Worm (Caenorhabditis elegans) whole organism, dauer: Measurements from ENCODE around the gene nhr-271.

Source experiments
- unc-62 ChIP-seq: sonication (generic microtip); optimal IDR thresholded peaks from 2 replicates; lab custom pipeline; 2017; ENCODE audit warnings: missing biosample characterization, missing genetic modification reagents, missing genetic modification characterization

The nhr-271 gene

ce11 chrV:16568056-16568455 is 12.3 kb downstream of the nhr-271 start:
- TF ChIP-seq unc-62 (GFP tag; lab: Kevin White, UChicago): no peak

DNA sequence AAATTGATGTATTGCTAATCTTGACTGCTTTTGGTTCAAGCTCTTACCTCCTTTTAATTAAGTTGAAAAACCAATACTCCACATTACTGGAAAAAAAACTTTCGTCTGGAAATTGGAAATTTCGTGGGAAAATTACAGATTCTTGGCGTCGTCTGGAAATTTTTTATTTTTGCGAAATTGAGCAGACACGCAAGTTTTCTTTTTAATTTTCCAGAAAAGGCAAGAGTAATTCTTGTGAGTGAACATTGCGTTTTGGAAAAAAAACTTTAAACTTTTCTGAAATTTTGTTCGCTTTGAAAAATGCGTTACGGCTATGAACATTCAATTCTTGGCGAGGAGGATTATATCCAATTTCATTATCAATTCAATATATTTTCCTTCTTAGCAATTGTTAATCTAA is 14.7 kb downstream of the nhr-271 start, which contains the start of gene sru-45:
Gene sru-45, plus strand, starts transcription at position 301 of the 400 bp plus-strand sequence.
- TF ChIP-seq unc-62 (GFP tag; lab: Kevin White, UChicago): no peak

DNA sequence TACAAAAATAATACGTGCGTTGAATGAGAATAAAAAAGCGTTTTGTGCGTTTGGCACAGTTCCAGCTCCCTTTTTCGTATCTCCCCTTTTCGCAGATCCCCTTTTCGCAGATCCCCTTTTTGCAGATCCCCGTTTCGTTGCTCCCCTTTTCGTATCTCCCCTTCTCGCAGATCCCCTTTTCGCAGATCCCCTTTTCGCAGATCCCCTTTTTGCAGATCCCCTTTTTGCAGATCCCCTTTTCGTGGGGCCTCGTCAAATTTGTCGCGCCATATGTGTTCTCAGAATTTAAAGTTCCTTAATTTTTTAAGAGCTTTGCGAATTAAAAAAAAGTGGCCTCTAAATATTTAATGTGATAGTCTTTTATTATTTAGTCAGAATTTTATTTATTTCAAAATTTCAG is 27.4 kb downstream of the nhr-271 start, which contains the start of gene Y32B12B.4:
Gene Y32B12B.4, plus strand, starts transcription at position 399 of the 400 bp plus-strand sequence.
- no peak for TF ChIP-seq unc-62 (GFP tag; lab: Kevin White, UChicago)

- no peak for TF ChIP-seq unc-62 (GFP tag; lab: Kevin White, UChicago)
Observed at ce11 chrV:16550680-16551079, 29.6 kb downstream of the nhr-271 start, which contains the start of gene srbc-65. Gene srbc-65 (plus strand): TSS chrV:16550980.

DNA sequence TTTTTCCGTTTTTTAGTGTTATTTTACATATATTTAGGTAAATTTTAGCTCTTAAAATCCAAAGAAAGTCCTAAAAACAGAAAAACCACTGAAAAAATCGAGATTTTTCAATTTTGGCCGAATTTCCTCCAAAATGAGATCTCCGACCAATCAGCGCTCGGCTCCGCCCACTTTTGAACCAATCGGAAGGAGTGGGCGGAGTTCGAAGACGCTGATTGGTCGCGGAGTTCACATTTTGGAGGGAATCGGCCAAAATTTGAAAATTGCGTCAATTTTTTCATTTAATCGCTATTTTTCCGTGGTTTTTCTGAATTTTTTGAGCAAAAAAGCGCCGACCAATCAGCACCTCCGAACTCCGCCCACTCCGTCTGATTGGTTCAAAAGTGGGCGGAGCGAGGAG is 39.7 kb downstream of the nhr-271 start:
- no peak for TF ChIP-seq unc-62 (GFP tag; lab: Kevin White, UChicago)

ce11 chrV:16539666-16540065 is 40.7 kb downstream of the nhr-271 start:
- TF ChIP-seq unc-62 (GFP tag; lab: Kevin White, UChicago): no peak

DNA sequence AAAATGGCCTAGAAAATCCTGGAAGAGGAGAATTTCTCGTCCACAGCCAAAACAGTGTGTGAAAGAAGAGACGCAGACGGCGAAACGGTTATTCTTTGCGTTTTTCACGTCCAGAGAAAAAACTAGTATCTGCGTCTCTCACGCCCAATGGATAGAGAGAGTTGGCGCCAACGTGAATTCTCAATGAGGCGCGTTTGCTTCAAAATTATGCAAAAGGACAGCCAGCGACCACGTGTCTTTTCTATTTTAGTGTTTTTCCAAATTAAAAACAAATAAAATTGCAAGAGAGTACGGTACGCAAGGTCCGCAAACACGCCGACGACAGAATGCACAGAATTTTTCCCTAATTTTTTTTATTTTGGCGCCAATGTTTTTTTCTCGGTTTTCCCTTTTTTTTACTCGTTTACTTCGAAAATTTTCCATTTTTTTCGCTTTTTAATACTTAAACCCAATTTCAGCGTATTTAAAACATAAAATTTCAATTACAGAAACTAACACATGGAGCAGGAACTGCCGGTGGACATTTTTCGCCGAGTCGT is 42.3 kb downstream of the nhr-271 start, which contains the start of gene Y32B12B.2:
Gene Y32B12B.2, plus strand, starts transcription at position 489 of the 539 bp plus-strand sequence.
- no peak for TF ChIP-seq unc-62 (GFP tag; lab: Kevin White, UChicago)

DNA sequence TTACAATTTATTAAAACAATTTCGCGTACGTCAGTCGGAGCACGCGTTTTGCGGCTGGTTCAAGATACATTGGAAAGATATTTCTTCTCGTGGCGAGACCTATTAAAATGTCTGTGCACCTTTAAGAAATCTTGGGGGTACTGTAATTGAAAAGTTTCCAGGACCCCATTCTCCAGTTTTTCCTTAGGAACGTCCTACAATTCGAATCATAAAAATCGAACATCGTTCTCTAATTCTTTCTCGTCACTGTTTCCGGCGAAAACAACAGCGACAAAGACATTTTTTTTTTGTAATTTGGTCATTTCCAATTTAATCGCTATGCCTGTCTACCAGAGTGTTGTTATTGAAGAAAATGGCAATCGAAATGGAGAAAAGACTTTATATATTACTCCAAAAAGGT is 43.6 kb downstream of the nhr-271 start, which contains the start of gene Y32B12B.1:
Gene Y32B12B.1, plus strand, starts transcription at position 301 of the 400 bp plus-strand sequence.
- TF ChIP-seq unc-62 (GFP tag; lab: Kevin White, UChicago): no peak

ce11 chrV:16535172-16535571 is 45.2 kb downstream of the nhr-271 start, which contains the start of gene Y32B12B.8:
Gene Y32B12B.8 (plus strand): TSS chrV:16535472.
- TF ChIP-seq unc-62 (GFP tag; lab: Kevin White, UChicago): no peak

- no peak for TF ChIP-seq unc-62 (GFP tag; lab: Kevin White, UChicago)
Observed at ce11 chrV:16534000-16534399, 46.3 kb downstream of the nhr-271 start, which contains the start of gene cpr-2. Gene cpr-2 (minus strand): TSS chrV:16534100.
